Fruit fly (Drosophila melanogaster): ENCODE measurements around the gene Sap47.

Sap47 gene

dm6 chr3R:15920751-15921156, 14.1 kb upstream of the Sap47 start, which contains the start of gene Fbxl7:
TSS of gene Fbxl7 (plus strand) at chr3R:15920898.
- TF ChIP-seq CG18599 (GFP tag; optimal IDR thresholded peaks at IDR 0.05) (no peak), tap (tag; optimal IDR thresholded peaks at IDR 0.05) (no peak), pzg (GFP tag; optimal IDR thresholded peaks at IDR 0.05) (no peak), CG32532 (GFP tag; IDR thresholded peaks at IDR 0.05) (0 out of 2 replicates have a peak, but pooled peaks have one; percentile 26), Gsc (GFP tag; IDR thresholded peaks at IDR 0.05) (no peak), CG13123 (GFP tag; optimal IDR thresholded peaks at IDR 0.05) (no peak), yki (optimal IDR thresholded peaks at IDR 0.05) (peak; percentile 37), abd-A (tag; optimal IDR thresholded peaks at IDR 0.05) (peak; percentile 8), CG9215 (GFP tag; IDR thresholded peaks at IDR 0.05) (peak; percentile 62), H2.0 (GFP tag; IDR thresholded peaks at IDR 0.05) (0 out of 2 replicates have a peak, but pooled peaks have one; percentile 7), chinmo (GFP tag; IDR thresholded peaks at IDR 0.05; ENCODE audit: partially characterized antibody) (0 out of 4 replicates have a peak, but pooled peaks have one; percentile 56), Xbp1 (GFP tag; optimal IDR thresholded peaks at IDR 0.05) (peak; percentile 49), CG13287 (GFP tag; IDR thresholded peaks at IDR 0.05; ENCODE audit: partially characterized antibody) (peak; percentile 11; the same call in 1 of the 2 replicates), CG1647 (GFP tag; optimal IDR thresholded peaks at IDR 0.05) (no peak), salm (tag; optimal IDR thresholded peaks at IDR 0.05) (no peak), CG13894 (tag; optimal IDR thresholded peaks at IDR 0.05) (no peak), Adf1 (GFP tag; IDR thresholded peaks at IDR 0.05) (peak; percentile 24; the same call in 1 of the 2 replicates), sqz (GFP tag; optimal IDR thresholded peaks at IDR 0.05) (no peak), ato (GFP tag; IDR thresholded peaks at IDR 0.05; ENCODE audit: partially characterized antibody) (0 out of 2 replicates have a peak, but pooled peaks have one; percentile 51), CG12071 (GFP tag; optimal IDR thresholded peaks at IDR 0.05) (no peak), fru (optimal IDR thresholded peaks at IDR 0.05) (no peak), Dbx (GFP tag; IDR thresholded peaks at IDR 0.05) (no peak), bcd (GFP tag; optimal IDR thresholded peaks at IDR 0.05) (no peak), Dad (GFP tag; optimal IDR thresholded peaks at IDR 0.05) (no peak), so (GFP tag; IDR thresholded peaks at IDR 0.05) (0 out of 3 replicates have a peak, but pooled peaks have one; percentile 29), CG17802 (tag; optimal IDR thresholded peaks at IDR 0.05) (no peak), CG4360 (GFP tag; IDR thresholded peaks at IDR 0.05) (peak; percentile 30; the same call in 1 of the 2 replicates), Bgb (GFP tag; IDR thresholded peaks at IDR 0.05; ENCODE audit: partially characterized antibody) (peak; percentile 46; the same call in 1 of the 2 replicates), zen (tag; optimal IDR thresholded peaks at IDR 0.05) (peak; percentile 66), zfh1 (GFP tag; IDR thresholded peaks at IDR 0.05) (peak; percentile 39; the same call in 1 of the 3 replicates), NFAT (GFP tag; IDR thresholded peaks at IDR 0.05) (0 out of 2 replicates have a peak, but pooled peaks have one; percentile 30), crc (GFP tag; optimal IDR thresholded peaks at IDR 0.05) (no peak), E2f2 (GFP tag; IDR thresholded peaks at IDR 0.05) (no peak), Jarid2 (GFP tag; optimal IDR thresholded peaks at IDR 0.05) (peak; percentile 93), CG8924 (tag; optimal IDR thresholded peaks at IDR 0.05) (peak; percentile 35), Awh (GFP tag; IDR thresholded peaks at IDR 0.05) (0 out of 2 replicates have a peak, but pooled peaks have one; percentile 27), hth (optimal IDR thresholded peaks at IDR 0.05) (no peak), phol (tag; optimal IDR thresholded peaks at IDR 0.05) (no peak), B-H1 (GFP tag; IDR thresholded peaks at IDR 0.05) (no peak), sd (tag; optimal IDR thresholded peaks at IDR 0.05) (peak; percentile 67), B-H2 (GFP tag; optimal IDR thresholded peaks at IDR 0.05) (no peak), sob (GFP tag; IDR thresholded peaks at IDR 0.05) (0 out of 2 replicates have a peak, but pooled peaks have one; percentile 6), CG11560 (tag; IDR thresholded peaks at IDR 0.05) (no peak), dpn (GFP tag; optimal IDR thresholded peaks at IDR 0.05) (peak in 1 of 2 experiments; percentile 3), CG11695 (GFP tag; IDR thresholded peaks at IDR 0.05) (0 out of 3 replicates have a peak, but pooled peaks have one; percentile 34), PHDP (tag; optimal IDR thresholded peaks at IDR 0.05) (no peak), CG18476 (GFP tag; optimal IDR thresholded peaks at IDR 0.05) (no peak), lov (optimal IDR thresholded peaks at IDR 0.05) (no peak), lov (GFP tag; IDR thresholded peaks at IDR 0.05) (peak; percentile 52; the same call in 1 of the 3 replicates), CG8388 (GFP tag; optimal IDR thresholded peaks at IDR 0.05) (no peak), NC2β (GFP tag; optimal IDR thresholded peaks at IDR 0.05) (peak; percentile 17)

Measured in whole organism, embryonic.